4 worm cellular contexts compared by ENCODE assay signal in the genomic region with DNA sequence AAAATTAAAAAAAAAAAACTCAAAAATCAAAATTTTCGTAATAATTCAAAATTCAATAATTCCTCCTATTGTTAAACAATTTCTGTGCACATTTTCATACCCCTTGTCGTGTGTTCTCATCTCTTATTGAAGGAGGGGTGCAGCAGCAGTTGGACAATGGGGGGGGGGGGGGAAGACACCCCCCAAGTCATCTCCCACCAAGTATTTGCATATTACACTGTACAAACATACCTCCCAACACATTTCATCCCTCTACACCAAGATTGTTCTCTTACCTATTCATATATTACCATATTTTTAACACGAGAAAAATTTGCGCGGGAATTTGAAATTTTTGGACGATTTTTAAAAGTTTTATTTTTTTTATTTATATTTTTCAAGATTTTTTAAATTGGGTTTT.
TF ChIP-seq lines count a peak whose summit lies in the region.

No protein-coding gene starts in this region.

TF ChIP-seq in whole organism, L3 larva, 47 proteins besides CTCF, POLR2A, EP300 and RAD21:
- TF ChIP-seq unc-39 (tag; optimal IDR thresholded peaks at IDR 0.05; lab: Kevin White, UChicago) (no peak), lin-39 (tag; optimal IDR thresholded peaks at IDR 0.05; lab: Kevin White, UChicago) (no peak), daf-12 (tag; optimal IDR thresholded peaks at IDR 0.05; lab: Kevin White, UChicago) (no peak), sea-2 (GFP tag; optimal IDR thresholded peaks at IDR 0.05; lab: Kevin White, UChicago) (no peak), egl-27 (tag; optimal IDR thresholded peaks at IDR 0.05; lab: Kevin White, UChicago) (no peak), hmg-11 (tag; optimal IDR thresholded peaks at IDR 0.05; lab: Kevin White, UChicago) (peak; percentile 21), ceh-9 (tag; optimal IDR thresholded peaks at IDR 0.05; lab: Kevin White, UChicago) (no peak), ztf-11 (tag; optimal IDR thresholded peaks at IDR 0.05; lab: Kevin White, UChicago) (no peak), ceh-82 (tag; optimal IDR thresholded peaks at IDR 0.05; lab: Kevin White, UChicago) (no peak), R02D3.7 (tag; optimal IDR thresholded peaks at IDR 0.05; lab: Kevin White, UChicago) (no peak), aly-2 (tag; optimal IDR thresholded peaks at IDR 0.05; lab: Kevin White, UChicago) (no peak), lin-15B (tag; optimal IDR thresholded peaks at IDR 0.05; lab: Kevin White, UChicago) (no peak), jun-1 (tag; optimal IDR thresholded peaks at IDR 0.05; lab: Kevin White, UChicago) (no peak), tbx-2 (tag; optimal IDR thresholded peaks at IDR 0.05; lab: Kevin White, UChicago) (no peak), unc-62 (GFP tag; optimal IDR thresholded peaks at IDR 0.05; lab: Kevin White, UChicago) (no peak), pha-4 (tag; optimal IDR thresholded peaks at IDR 0.05; lab: Kevin White, UChicago) (peak; percentile 17)

TF ChIP-seq in whole organism, late embryonic, 69 proteins besides CTCF, POLR2A, EP300 and RAD21:
- peak; percentile 79 for TF ChIP-seq pha-2 (tag; optimal IDR thresholded peaks at IDR 0.05; lab: Kevin White, UChicago)
- no peak for TF ChIP-seq ceh-19 (GFP tag; optimal IDR thresholded peaks at IDR 0.05; lab: Kevin White, UChicago)

TF ChIP-seq in whole organism, midembryonic, 9 proteins besides CTCF, POLR2A, EP300 and RAD21:
- TF ChIP-seq tab-1 (GFP tag; IDR thresholded peaks at IDR 0.05; lab: Robert Waterston, UW) (no peak), cog-1 (tag; optimal IDR thresholded peaks at IDR 0.05; lab: Kevin White, UChicago) (peak; percentile 2), flt-1 (GFP tag; IDR thresholded peaks at IDR 0.05; lab: Robert Waterston, UW) (0 out of 2 replicates have a peak, but pooled peaks have one; percentile 38), med-1 (GFP tag; optimal IDR thresholded peaks at IDR 0.05; lab: Kevin White, UChicago; ENCODE audit: insufficient read depth) (no peak), ref-1 (GFP tag; conservative IDR thresholded peaks at IDR 0.05; lab: Robert Waterston, UW) (no peak), klf-2 (GFP tag; conservative IDR thresholded peaks at IDR 0.05; lab: Robert Waterston, UW) (no peak), ztf-29 (GFP tag; IDR thresholded peaks at IDR 0.05; lab: Robert Waterston, UW) (no peak), T22C8.4 (GFP tag; IDR thresholded peaks at IDR 0.05; lab: Robert Waterston, UW) (no peak), ztf-23 (GFP tag; IDR thresholded peaks at IDR 0.05; lab: Robert Waterston, UW) (0 out of 2 replicates have a peak, but pooled peaks have one; percentile 8)

TF ChIP-seq in whole organism, mixed stage, embryonic, 35 proteins besides CTCF, POLR2A, EP300 and RAD21:
- TF ChIP-seq hlh-1 (tag; optimal IDR thresholded peaks at IDR 0.05; lab: Kevin White, UChicago) (peak; percentile 73), drap-1 (GFP tag; optimal IDR thresholded peaks at IDR 0.05; lab: Kevin White, UChicago) (peak; percentile 17), M03D4.4 (tag; optimal IDR thresholded peaks at IDR 0.05; lab: Kevin White, UChicago) (peak; percentile 36), ceh-39 (tag; optimal IDR thresholded peaks at IDR 0.05; lab: Kevin White, UChicago) (no peak)
